Fruit fly (Drosophila melanogaster) whole organism, embryonic: ENCODE data around the gene CG9733.

Source experiments
- CG10654 ChIP-seq: fragments of 200-800 bp; sonication (Bioruptor generic); optimal IDR thresholded peaks from 2 replicates; lab custom pipeline; 2016; ENCODE audit warnings: missing biosample characterization, missing genetic modification characterization
- CG11093 ChIP-seq: fragments of 200-800 bp; sonication (Bioruptor generic); IDR thresholded peaks from 3 replicates; pipeline ENCODE4 v1.3.6; 2022; ENCODE audit warnings: missing biosample characterization, missing genetic modification characterization
- CG11560 ChIP-seq: fragments of 200-800 bp; sonication (Bioruptor generic); IDR thresholded peaks from 3 replicates; pipeline ENCODE4 v1.3.6; 2022; ENCODE audit warnings: missing biosample characterization, missing genetic modification characterization
- CG12769 ChIP-seq: fragments of 200-800 bp; sonication (Bioruptor generic); optimal IDR thresholded peaks from 2 replicates; lab custom pipeline; 2019; ENCODE audit warnings: missing biosample characterization, mild to moderate bottlenecking, missing genetic modification characterization, moderate library complexity
- CG15696 ChIP-seq: fragments of 200-800 bp; sonication (Bioruptor generic); optimal IDR thresholded peaks from 2 replicates; lab custom pipeline; 2019; ENCODE audit warnings: missing biosample characterization, mild to moderate bottlenecking, missing genetic modification characterization, moderate library complexity
- CG16863 ChIP-seq: fragments of 200-800 bp; sonication (Bioruptor generic); optimal IDR thresholded peaks from 3 replicates; lab custom pipeline; 2016; ENCODE audit warnings: missing biosample characterization, missing genetic modification characterization
- CG17186 ChIP-seq: fragments of 200-800 bp; sonication (Bioruptor generic); optimal IDR thresholded peaks from 3 replicates; lab custom pipeline; 2017; ENCODE audit warnings: missing biosample characterization, missing genetic modification reagents, missing genetic modification characterization
- CG34376 ChIP-seq: fragments of 200-800 bp; sonication (Bioruptor generic); optimal IDR thresholded peaks from 2 replicates; lab custom pipeline; 2018; ENCODE audit warnings: missing biosample characterization, mild to moderate bottlenecking, missing genetic modification characterization
- CG42726 ChIP-seq: fragments of 200-800 bp; sonication (Bioruptor generic); IDR thresholded peaks from 2 replicates; pipeline ENCODE4 v1.3.6; 2022; ENCODE audit warnings: missing biosample characterization, missing genetic modification characterization; ENCODE audit not compliant: partially characterized antibody
- CG4404 ChIP-seq: fragments of 200-800 bp; sonication (Bioruptor generic); IDR thresholded peaks from 2 replicates; pipeline ENCODE4 v1.3.6; 2022; ENCODE audit warnings: missing biosample characterization, missing genetic modification characterization
- CG4617 ChIP-seq: fragments of 200-800 bp; sonication (Bioruptor generic); optimal IDR thresholded peaks from 3 replicates; lab custom pipeline; 2016; ENCODE audit warnings: missing biosample characterization, missing genetic modification characterization, borderline replicate concordance
- CG4730 ChIP-seq: fragments of 200-800 bp; sonication (Bioruptor generic); IDR thresholded peaks from 2 replicates; pipeline ENCODE4 v1.3.6; 2022; ENCODE audit warnings: missing biosample characterization, missing genetic modification characterization
- CG7357 ChIP-seq: fragments of 200-800 bp; sonication (Bioruptor generic); IDR thresholded peaks from 3 replicates; pipeline ENCODE4 v1.3.6; 2022; ENCODE audit warnings: missing biosample characterization, missing genetic modification characterization
- CG9437 ChIP-seq: fragments of 200-800 bp; sonication (Bioruptor generic); optimal IDR thresholded peaks from 2 replicates; lab custom pipeline; 2018; ENCODE audit warnings: missing biosample characterization, mild to moderate bottlenecking, missing genetic modification characterization
- CG9797 ChIP-seq: fragments of 200-800 bp; sonication (Bioruptor generic); optimal IDR thresholded peaks from 3 replicates; lab custom pipeline; 2018; ENCODE audit warnings: missing biosample characterization, mild to moderate bottlenecking, missing genetic modification characterization
- Dll ChIP-seq: fragments of 200-800 bp; sonication (Bioruptor generic); IDR thresholded peaks from 4 replicates; pipeline ENCODE4 v1.3.6; 2022; ENCODE audit warnings: missing biosample characterization, missing genetic modification characterization; ENCODE audit not compliant: partially characterized antibody
- Dp ChIP-seq: fragments of 200-800 bp; sonication (Bioruptor generic); optimal IDR thresholded peaks from 2 replicates; lab custom pipeline; 2018; ENCODE audit warnings: missing biosample characterization, mild to moderate bottlenecking, missing genetic modification characterization, moderate library complexity
- Gsc ChIP-seq: fragments of 200-800 bp; sonication (Bioruptor generic); IDR thresholded peaks from 2 replicates; pipeline ENCODE4 v1.3.6; 2022; ENCODE audit warnings: missing biosample characterization, missing genetic modification characterization
- HHEX ChIP-seq: fragments of 200-800 bp; sonication (Bioruptor generic); optimal IDR thresholded peaks from 3 replicates; lab custom pipeline; 2017; ENCODE audit warnings: missing biosample characterization, mild to moderate bottlenecking, missing genetic modification characterization, missing genetic modification reagents
- HLH3B ChIP-seq: fragments of 200-800 bp; sonication (Bioruptor generic); IDR thresholded peaks from 2 replicates; pipeline ENCODE4 v1.3.6; 2022; ENCODE audit warnings: missing biosample characterization, missing genetic modification characterization
- HLH4C ChIP-seq: fragments of 200-800 bp; sonication (Bioruptor generic); IDR thresholded peaks from 3 replicates; pipeline ENCODE4 v1.3.6; 2022; ENCODE audit warnings: missing biosample characterization, missing genetic modification characterization; ENCODE audit not compliant: partially characterized antibody
- Hey ChIP-seq: fragments of 200-800 bp; sonication (Bioruptor generic); optimal IDR thresholded peaks from 3 replicates; lab custom pipeline; 2018; ENCODE audit warnings: missing biosample characterization, mild to moderate bottlenecking, missing genetic modification characterization
- Kr ChIP-seq: fragments of 200-800 bp; sonication (Bioruptor generic); optimal IDR thresholded peaks from 2 replicates; lab custom pipeline; 2017; ENCODE audit warnings: missing biosample characterization, mild to moderate bottlenecking, missing genetic modification characterization
- Mes4 ChIP-seq: fragments of 200-800 bp; sonication (Bioruptor generic); optimal IDR thresholded peaks from 2 replicates; lab custom pipeline; 2016; ENCODE audit warnings: missing biosample characterization, missing genetic modification characterization
- Mrtf ChIP-seq: fragments of 200-800 bp; sonication (Bioruptor generic); IDR thresholded peaks from 3 replicates; pipeline ENCODE4 v1.3.6; 2022; ENCODE audit warnings: missing biosample characterization, missing genetic modification characterization
- Ptx1 ChIP-seq: fragments of 200-800 bp; sonication (Bioruptor generic); IDR thresholded peaks from 2 replicates; pipeline ENCODE4 v1.3.6; 2022; ENCODE audit warnings: missing biosample characterization, missing genetic modification characterization
- Rfx ChIP-seq: fragments of 200-800 bp; sonication (Bioruptor generic); IDR thresholded peaks from 2 replicates; pipeline ENCODE4 v1.3.6; 2022; ENCODE audit warnings: missing biosample characterization, missing genetic modification characterization
- Rx ChIP-seq: fragments of 200-800 bp; sonication (Bioruptor generic); IDR thresholded peaks from 2 replicates; pipeline ENCODE4 v1.3.6; 2022; ENCODE audit warnings: missing biosample characterization, missing genetic modification characterization
- Sry-β ChIP-seq: fragments of 200-800 bp; sonication (Bioruptor generic); optimal IDR thresholded peaks from 2 replicates; lab custom pipeline; 2018; ENCODE audit warnings: missing biosample characterization, mild to moderate bottlenecking, missing genetic modification characterization, moderate library complexity
- Ssrp ChIP-seq: fragments of 200-800 bp; sonication (Bioruptor generic); optimal IDR thresholded peaks from 2 replicates; lab custom pipeline; 2018; ENCODE audit warnings: missing biosample characterization, mild to moderate bottlenecking, missing genetic modification characterization, moderate library complexity
- Usf ChIP-seq: fragments of 200-800 bp; sonication (Bioruptor generic); optimal IDR thresholded peaks from 2 replicates; lab custom pipeline; 2017; ENCODE audit warnings: missing genotype, missing biosample characterization, missing genetic modification characterization
- chif ChIP-seq, 2 experiments: fragments of 200-800 bp; sonication (Bioruptor generic); optimal IDR thresholded peaks; 3 replicates each; lab custom pipeline; 2016; ENCODE audit warnings: missing biosample characterization in 2 of 2, missing genetic modification characterization in 2 of 2
- crc ChIP-seq: fragments of 200-800 bp; sonication (Bioruptor generic); optimal IDR thresholded peaks from 2 replicates; lab custom pipeline; 2016; ENCODE audit warnings: missing biosample characterization, missing genetic modification characterization
- crp ChIP-seq, 2 experiments: fragments of 200-800 bp; sonication (Bioruptor generic); optimal IDR thresholded peaks; 2 replicates in 1 of 2; 3 replicates in 1 of 2; lab custom pipeline; 2017; ENCODE audit warnings: missing biosample characterization in 2 of 2, missing genetic modification characterization in 2 of 2, mild to moderate bottlenecking in 1 of 2, moderate library complexity in 1 of 2
- danr ChIP-seq: fragments of 200-800 bp; sonication (Bioruptor generic); IDR thresholded peaks from 2 replicates; pipeline ENCODE4 v1.3.6; 2022; ENCODE audit warnings: missing biosample characterization, missing genetic modification characterization
- kni ChIP-seq: fragments of 200-800 bp; sonication (Bioruptor generic); optimal IDR thresholded peaks from 3 replicates; lab custom pipeline; 2017; ENCODE audit warnings: mild to moderate bottlenecking, missing biosample characterization, missing genetic modification reagents, missing genetic modification characterization
- lola ChIP-seq, 3 experiments: fragments of >200 bp in 2 of 3; fragments of 200-800 bp in 1 of 3; sonication (Bioruptor generic) in 1 of 3; optimal IDR thresholded peaks; 2 replicates each; lab custom pipeline; 2017 to 2019; ENCODE audit warnings: missing biosample characterization in 3 of 3, missing genetic modification characterization in 3 of 3, mild to moderate bottlenecking in 1 of 3, moderate library complexity in 1 of 3
- mam ChIP-seq: fragments of 200-800 bp; sonication (Bioruptor generic); optimal IDR thresholded peaks from 3 replicates; lab custom pipeline; 2016; ENCODE audit warnings: missing biosample characterization, missing genetic modification characterization
- org-1 ChIP-seq: fragments of 200-800 bp; sonication (Bioruptor generic); optimal IDR thresholded peaks from 2 replicates; lab custom pipeline; 2017; ENCODE audit warnings: missing biosample characterization, missing genetic modification characterization
- rib ChIP-seq: fragments of 200-800 bp; sonication (Bioruptor generic); IDR thresholded peaks from 2 replicates; pipeline ENCODE4 v1.3.6; 2022; ENCODE audit warnings: missing biosample characterization, missing genetic modification characterization
- ro ChIP-seq: fragments of 200-800 bp; sonication (Bioruptor generic); IDR thresholded peaks from 2 replicates; pipeline ENCODE4 v1.3.6; 2022; ENCODE audit warnings: missing biosample characterization, missing genetic modification characterization
- row ChIP-seq: fragments of 200-800 bp; sonication (Bioruptor generic); IDR thresholded peaks from 3 replicates; pipeline ENCODE4 v1.3.6; 2022; ENCODE audit warnings: missing biosample characterization, missing genetic modification characterization
- salm ChIP-seq: fragments of 200-800 bp; sonication (Bioruptor generic); optimal IDR thresholded peaks from 2 replicates; lab custom pipeline; 2018; ENCODE audit warnings: missing biosample characterization, mild to moderate bottlenecking, missing genetic modification characterization
- sc ChIP-seq, 3 experiments: fragments of >200 bp in 2 of 3; fragments of 200-800 bp in 1 of 3; sonication (Bioruptor generic) in 1 of 3; optimal IDR thresholded peaks; 2 replicates in 2 of 3; 3 replicates in 1 of 3; lab custom pipeline; 2017; ENCODE audit warnings: mild to moderate bottlenecking in 1 of 3, missing biosample characterization in 1 of 3, missing genetic modification characterization in 1 of 3, missing genetic modification reagents in 1 of 3
- seq ChIP-seq: fragments of 200-800 bp; sonication (Bioruptor generic); IDR thresholded peaks from 2 replicates; pipeline ENCODE4 v1.3.6; 2022; ENCODE audit warnings: missing biosample characterization, missing genetic modification characterization
- sna ChIP-seq: fragments of 200-800 bp; sonication (Bioruptor generic); IDR thresholded peaks from 2 replicates; pipeline ENCODE4 v1.3.6; 2022; ENCODE audit warnings: missing biosample characterization, missing genetic modification characterization; ENCODE audit not compliant: partially characterized antibody
- tin ChIP-seq: fragments of 200-800 bp; sonication (Bioruptor generic); optimal IDR thresholded peaks from 3 replicates; lab custom pipeline; 2016; ENCODE audit warnings: missing biosample characterization, missing genetic modification characterization
- trh ChIP-seq: fragments of 200-800 bp; sonication (Bioruptor generic); optimal IDR thresholded peaks from 2 replicates; lab custom pipeline; 2016; ENCODE audit warnings: missing biosample characterization, missing genetic modification characterization
- tup ChIP-seq: fragments of 200-800 bp; sonication (Bioruptor generic); optimal IDR thresholded peaks from 2 replicates; lab custom pipeline; 2016; ENCODE audit warnings: missing biosample characterization, mild to moderate bottlenecking, missing genetic modification characterization, moderate library complexity
- zf30C ChIP-seq: fragments of 200-800 bp; sonication (Bioruptor generic); optimal IDR thresholded peaks from 3 replicates; lab custom pipeline; 2018; ENCODE audit warnings: missing biosample characterization, mild to moderate bottlenecking, missing genetic modification characterization

The CG9733 gene

DNA sequence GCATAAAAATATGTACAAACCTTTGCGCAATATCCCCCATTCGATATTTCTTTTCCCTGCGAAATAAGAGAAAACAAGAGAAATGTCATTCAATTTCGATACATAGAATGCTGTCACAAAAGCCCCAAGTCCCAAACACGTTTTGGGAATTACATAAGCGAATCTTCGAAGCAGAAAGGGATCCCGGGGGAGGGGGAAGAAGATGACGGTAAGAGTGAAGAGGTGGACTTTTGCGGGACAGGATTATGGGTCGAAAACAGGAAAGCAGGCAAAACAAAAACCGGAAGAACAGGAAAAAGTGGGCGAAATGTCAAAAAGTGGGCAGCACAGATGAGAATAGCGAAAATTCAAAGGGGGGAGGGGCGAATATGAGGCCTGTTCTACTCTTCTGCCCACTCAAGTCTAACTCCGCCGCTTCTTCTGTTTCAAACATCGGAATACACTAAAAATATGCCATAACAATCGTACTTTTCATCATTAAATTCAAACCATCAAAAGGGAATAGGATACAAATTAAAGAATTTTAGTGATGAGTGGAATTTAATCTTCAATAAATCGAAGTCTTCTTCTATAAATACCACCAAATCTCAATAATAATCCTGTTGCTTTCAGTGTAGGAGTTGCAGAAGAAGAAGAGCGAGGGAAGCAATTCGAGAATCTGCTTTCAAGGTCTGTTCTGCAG lies 25.8 kb upstream of the CG9733 start (continued):
- TF ChIP-seq CG34376 (no peak), row (GFP tag; lab: Robert Waterston, UW) (0 out of 3 replicates have a peak, but pooled peaks have one; percentile 17), HHEX (GFP tag; lab: Kevin White, UChicago) (no peak), sc (optimal IDR thresholded peaks at IDR 0.05; lab: Kevin White, UChicago) (no peak), sc (GFP tag; optimal IDR thresholded peaks at IDR 0.05; lab: Kevin White, UChicago) (no peak), Gsc (GFP tag; lab: Robert Waterston, UW) (no peak), org-1 (GFP tag; lab: Kevin White, UChicago) (no peak), crc (no peak), Kr (GFP tag; lab: Kevin White, UChicago) (no peak), CG4404 (no peak), kni (GFP tag; lab: Kevin White, UChicago) (no peak), CG12769 (tag; lab: Kevin White, UChicago) (no peak), CG16863 (no peak), Hey (tag; lab: Kevin White, UChicago) (no peak), danr (no peak), CG4730 (no peak), sna (no peak), chif (GFP tag; optimal IDR thresholded peaks at IDR 0.05; lab: Kevin White, UChicago) (no peak), Rfx (GFP tag; lab: Robert Waterston, UW) (no peak), lola (GFP tag; optimal IDR thresholded peaks at IDR 0.05; lab: Kevin White, UChicago) (peak in 1 of 3 experiments; percentile 5), Ssrp (no peak), CG15696 (tag; lab: Kevin White, UChicago) (no peak), mam (no peak), trh (no peak), CG7357 (GFP tag; lab: Robert Waterston, UW) (no peak), Usf (GFP tag; lab: Kevin White, UChicago) (no peak), tup (no peak), Dp (no peak), seq (GFP tag; lab: Robert Waterston, UW) (no peak), Dll (no peak), HLH3B (GFP tag; lab: Robert Waterston, UW) (no peak), tin (GFP tag; lab: Kevin White, UChicago) (no peak), CG10654 (GFP tag; lab: Kevin White, UChicago) (no peak), Mrtf (GFP tag; lab: Robert Waterston, UW) (no peak), Ptx1 (GFP tag; lab: Robert Waterston, UW) (no peak), CG9437 (GFP tag; lab: Kevin White, UChicago) (no peak), CG42726 (no peak), ro (GFP tag; lab: Robert Waterston, UW) (no peak), HLH4C (GFP tag; lab: Robert Waterston, UW) (no peak), CG11560 (tag; lab: Robert Waterston, UW) (no peak), rib (GFP tag; lab: Robert Waterston, UW) (no peak), Sry-β (no peak), CG9797 (GFP tag; lab: Kevin White, UChicago) (no peak), salm (tag; lab: Kevin White, UChicago) (no peak), Mes4 (GFP tag; lab: Kevin White, UChicago) (no peak), CG17186 (no peak), CG4617 (GFP tag; lab: Kevin White, UChicago) (no peak), Rx (GFP tag; lab: Robert Waterston, UW) (no peak), CG11093 (no peak), crp (GFP tag; optimal IDR thresholded peaks at IDR 0.05; lab: Kevin White, UChicago) (no peak), zf30C (GFP tag; lab: Kevin White, UChicago) (peak; percentile 56)
